Fruit fly (Drosophila melanogaster) whole organism, embryonic: ENCODE results near the gene CG34125.

Experiments used
- Atf6 ChIP-seq: fragments of 200-800 bp; sonication (Bioruptor generic); IDR thresholded peaks from 2 replicates; pipeline ENCODE4 v1.3.6; 2022; ENCODE audit warnings: missing biosample characterization, missing genetic modification characterization
- BEAF-32 ChIP-seq: fragments of 200-800 bp; sonication (Bioruptor generic); optimal IDR thresholded peaks from 3 replicates; lab custom pipeline; 2017; ENCODE audit warnings: missing biosample characterization, missing genetic modification characterization, mild to moderate bottlenecking, moderate library complexity, missing genetic modification reagents
- CG10321 ChIP-seq: fragments of 200-800 bp; sonication (Bioruptor generic); IDR thresholded peaks from 2 replicates; pipeline ENCODE4 v1.3.6; 2022; ENCODE audit warnings: missing biosample characterization, missing genetic modification characterization
- CG11093 ChIP-seq: fragments of 200-800 bp; sonication (Bioruptor generic); IDR thresholded peaks from 3 replicates; pipeline ENCODE4 v1.3.6; 2022; ENCODE audit warnings: missing biosample characterization, missing genetic modification characterization
- CG11695 ChIP-seq: fragments of 200-800 bp; sonication (Bioruptor generic); IDR thresholded peaks from 3 replicates; pipeline ENCODE4 v1.3.6; 2022; ENCODE audit warnings: missing biosample characterization, missing genetic modification characterization
- CG12299 ChIP-seq: fragments of 200-800 bp; sonication (Bioruptor generic); optimal IDR thresholded peaks from 2 replicates; lab custom pipeline; 2018; ENCODE audit warnings: missing biosample characterization, mild to moderate bottlenecking, missing genetic modification characterization
- CG12659 ChIP-seq: fragments of 200-800 bp; sonication (Bioruptor generic); optimal IDR thresholded peaks from 3 replicates; lab custom pipeline; 2017; ENCODE audit warnings: mild to moderate bottlenecking, missing biosample characterization, missing genetic modification reagents, missing genetic modification characterization
- CG14667 ChIP-seq: fragments of 200-800 bp; sonication (Bioruptor generic); IDR thresholded peaks from 2 replicates; pipeline ENCODE4 v1.3.6; 2022; ENCODE audit warnings: missing biosample characterization, missing genetic modification characterization
- CG14710 ChIP-seq: fragments of 200-800 bp; sonication (Bioruptor generic); optimal IDR thresholded peaks from 3 replicates; lab custom pipeline; 2019; ENCODE audit warnings: missing biosample characterization, mild to moderate bottlenecking, missing genetic modification characterization, moderate library complexity
- CG14965 ChIP-seq: fragments of 200-800 bp; sonication (Bioruptor generic); optimal IDR thresholded peaks from 2 replicates; lab custom pipeline; 2016; ENCODE audit warnings: missing biosample characterization, missing genetic modification characterization, borderline replicate concordance
- CG15073 ChIP-seq: fragments of 200-800 bp; sonication (Bioruptor generic); optimal IDR thresholded peaks from 2 replicates; lab custom pipeline; 2016; ENCODE audit warnings: missing biosample characterization, missing genetic modification characterization
- CG15601 ChIP-seq: fragments of 200-800 bp; sonication (Bioruptor generic); optimal IDR thresholded peaks from 3 replicates; lab custom pipeline; 2019; ENCODE audit warnings: missing biosample characterization, mild to moderate bottlenecking, missing genetic modification characterization, moderate library complexity
- CG16813 ChIP-seq: fragments of 200-800 bp; sonication (Bioruptor generic); IDR thresholded peaks from 3 replicates; pipeline ENCODE4 v1.3.6; 2022; ENCODE audit warnings: missing biosample characterization, missing genetic modification characterization; ENCODE audit not compliant: partially characterized antibody
- CG17328 ChIP-seq: fragments of 200-800 bp; sonication (Bioruptor generic); IDR thresholded peaks from 2 replicates; pipeline ENCODE4 v1.3.6; 2022; ENCODE audit warnings: missing biosample characterization, missing genetic modification characterization
- CG17359 ChIP-seq: fragments of 200-800 bp; sonication (Bioruptor generic); optimal IDR thresholded peaks from 3 replicates; lab custom pipeline; 2018; ENCODE audit warnings: missing biosample characterization, mild to moderate bottlenecking, missing genetic modification characterization, moderate library complexity
- CG17361 ChIP-seq: fragments of 200-800 bp; sonication (Bioruptor generic); IDR thresholded peaks from 3 replicates; pipeline ENCODE4 v1.3.6; 2022; ENCODE audit warnings: missing biosample characterization, missing genetic modification characterization
- CG2202 ChIP-seq: fragments of 200-800 bp; sonication (Bioruptor generic); optimal IDR thresholded peaks from 2 replicates; lab custom pipeline; 2018; ENCODE audit warnings: missing biosample characterization, mild to moderate bottlenecking, missing genetic modification characterization
- CG2712 ChIP-seq: fragments of 200-800 bp; optimal IDR thresholded peaks from 3 replicates; lab custom pipeline; 2019; ENCODE audit warnings: missing biosample characterization, mild to moderate bottlenecking, missing genetic modification characterization, moderate library complexity
- CG3065 ChIP-seq: fragments of 200-800 bp; sonication (Bioruptor generic); optimal IDR thresholded peaks from 2 replicates; lab custom pipeline; 2016; ENCODE audit warnings: missing biosample characterization, missing genetic modification characterization
- CG31388 ChIP-seq: fragments of 200-800 bp; sonication (Bioruptor generic); optimal IDR thresholded peaks from 2 replicates; lab custom pipeline; 2016; ENCODE audit warnings: missing biosample characterization, missing genetic modification characterization
- CG32767 ChIP-seq: fragments of 200-800 bp; sonication (Bioruptor generic); IDR thresholded peaks from 2 replicates; pipeline ENCODE4 v1.3.6; 2022; ENCODE audit warnings: missing biosample characterization, missing genetic modification characterization
- CG32772 ChIP-seq: fragments of 200-800 bp; sonication (Bioruptor generic); IDR thresholded peaks from 2 replicates; pipeline ENCODE4 v1.3.6; 2022; ENCODE audit warnings: missing biosample characterization, missing genetic modification characterization
- CG3281 ChIP-seq: fragments of 200-800 bp; sonication (Bioruptor generic); optimal IDR thresholded peaks from 3 replicates; lab custom pipeline; 2017; ENCODE audit warnings: missing biosample characterization, mild to moderate bottlenecking, missing genetic modification characterization
- CG33557 ChIP-seq: fragments of 200-800 bp; sonication (Bioruptor generic); optimal IDR thresholded peaks from 2 replicates; lab custom pipeline; 2019; ENCODE audit warnings: missing biosample characterization, mild to moderate bottlenecking, missing genetic modification characterization, moderate library complexity
- CG4617 ChIP-seq: fragments of 200-800 bp; sonication (Bioruptor generic); optimal IDR thresholded peaks from 3 replicates; lab custom pipeline; 2016; ENCODE audit warnings: missing biosample characterization, missing genetic modification characterization, borderline replicate concordance
- CG5245 ChIP-seq: fragments of 200-800 bp; sonication (Bioruptor generic); optimal IDR thresholded peaks from 3 replicates; lab custom pipeline; 2016; ENCODE audit warnings: missing biosample characterization, missing genetic modification characterization
- CG8944 ChIP-seq: fragments of 200-800 bp; sonication (Bioruptor generic); optimal IDR thresholded peaks from 3 replicates; lab custom pipeline; 2016; ENCODE audit warnings: missing biosample characterization, missing genetic modification characterization
- CG9609 ChIP-seq: fragments of 200-800 bp; sonication (Bioruptor generic); optimal IDR thresholded peaks from 3 replicates; lab custom pipeline; 2016; ENCODE audit warnings: missing biosample characterization, missing genetic modification characterization
- CrebB ChIP-seq: fragments of 200-800 bp; sonication (Bioruptor generic); optimal IDR thresholded peaks from 3 replicates; lab custom pipeline; 2018; ENCODE audit warnings: missing biosample characterization, mild to moderate bottlenecking, missing genetic modification characterization
- Deaf1 ChIP-seq: fragments of 200-800 bp; optimal IDR thresholded peaks from 3 replicates; lab custom pipeline; 2019; ENCODE audit warnings: missing biosample characterization, mild to moderate bottlenecking, missing genetic modification characterization, moderate library complexity
- Dip3 ChIP-seq: fragments of 200-800 bp; sonication (Bioruptor generic); optimal IDR thresholded peaks from 3 replicates; lab custom pipeline; 2016; ENCODE audit warnings: missing biosample characterization, missing genetic modification characterization
- HmgZ ChIP-seq: fragments of 200-800 bp; sonication (Bioruptor generic); optimal IDR thresholded peaks from 2 replicates; lab custom pipeline; 2018; ENCODE audit warnings: missing biosample characterization, mild to moderate bottlenecking, missing genetic modification characterization
- Hsf ChIP-seq: fragments of 200-800 bp; sonication (Bioruptor generic); optimal IDR thresholded peaks from 3 replicates; lab custom pipeline; 2016; ENCODE audit warnings: missing biosample characterization, missing genetic modification characterization
- Myb ChIP-seq: fragments of 200-800 bp; sonication (Bioruptor generic); optimal IDR thresholded peaks from 2 replicates; lab custom pipeline; 2016; ENCODE audit warnings: missing biosample characterization, missing genetic modification characterization
- Rx ChIP-seq: fragments of 200-800 bp; sonication (Bioruptor generic); IDR thresholded peaks from 2 replicates; pipeline ENCODE4 v1.3.6; 2022; ENCODE audit warnings: missing biosample characterization, missing genetic modification characterization
- Ssrp ChIP-seq: fragments of 200-800 bp; sonication (Bioruptor generic); optimal IDR thresholded peaks from 2 replicates; lab custom pipeline; 2018; ENCODE audit warnings: missing biosample characterization, mild to moderate bottlenecking, missing genetic modification characterization, moderate library complexity
- chn ChIP-seq: fragments of 200-800 bp; sonication (Bioruptor generic); optimal IDR thresholded peaks from 2 replicates; lab custom pipeline; 2016; ENCODE audit warnings: missing biosample characterization, missing genetic modification characterization
- crc ChIP-seq: fragments of 200-800 bp; sonication (Bioruptor generic); optimal IDR thresholded peaks from 2 replicates; lab custom pipeline; 2016; ENCODE audit warnings: missing biosample characterization, missing genetic modification characterization
- disco-r ChIP-seq: fragments of 200-800 bp; sonication (Bioruptor generic); optimal IDR thresholded peaks from 2 replicates; lab custom pipeline; 2016; ENCODE audit warnings: missing biosample characterization, missing genetic modification characterization
- luna ChIP-seq: fragments of 200-800 bp; sonication (Bioruptor generic); optimal IDR thresholded peaks from 2 replicates; lab custom pipeline; 2016; ENCODE audit warnings: missing biosample characterization, missing genetic modification characterization
- pan ChIP-seq, 4 experiments: fragments of >200 bp in 3 of 4; fragments of 200-800 bp in 1 of 4; sonication (Bioruptor generic) in 1 of 4; optimal IDR thresholded peaks in 3 of 4; IDR thresholded peaks in 1 of 4; 2 replicates each; pipeline versions ENCODE4 v1.3.6 to Lab custom; 2017 to 2022; ENCODE audit warnings: missing biosample characterization in 2 of 4, missing genetic modification characterization in 2 of 4, mixed read lengths in 1 of 4
- prd ChIP-seq, 3 experiments: fragments of >200 bp in 2 of 3; fragments of 200-800 bp in 1 of 3; sonication (Bioruptor generic) in 1 of 3; optimal IDR thresholded peaks in 2 of 3; IDR thresholded peaks in 1 of 3; 2 replicates in 2 of 3; 3 replicates in 1 of 3; pipeline versions ENCODE4 v1.3.6 to Lab custom; 2017 to 2022; ENCODE audit warnings: missing biosample characterization in 1 of 3, missing genetic modification characterization in 1 of 3
- seq ChIP-seq: fragments of 200-800 bp; sonication (Bioruptor generic); IDR thresholded peaks from 2 replicates; pipeline ENCODE4 v1.3.6; 2022; ENCODE audit warnings: missing biosample characterization, missing genetic modification characterization
- sisA ChIP-seq: fragments of 200-800 bp; sonication (Bioruptor generic); IDR thresholded peaks from 2 replicates; pipeline ENCODE4 v1.3.6; 2022; ENCODE audit warnings: missing biosample characterization, missing genetic modification characterization
- trem ChIP-seq: fragments of 200-800 bp; optimal IDR thresholded peaks from 3 replicates; lab custom pipeline; 2019; ENCODE audit warnings: missing biosample characterization, mild to moderate bottlenecking, missing genetic modification characterization, moderate library complexity
- z ChIP-seq: fragments of 200-800 bp; sonication (Bioruptor generic); IDR thresholded peaks from 3 replicates; pipeline ENCODE4 v1.3.6; 2022; ENCODE audit warnings: missing biosample characterization, missing genetic modification characterization
- zen ChIP-seq: fragments of 200-800 bp; sonication (Bioruptor generic); optimal IDR thresholded peaks from 3 replicates; lab custom pipeline; 2018; ENCODE audit warnings: missing biosample characterization, mild to moderate bottlenecking, missing genetic modification characterization, moderate library complexity
- zf30C ChIP-seq: fragments of 200-800 bp; sonication (Bioruptor generic); optimal IDR thresholded peaks from 3 replicates; lab custom pipeline; 2018; ENCODE audit warnings: missing biosample characterization, mild to moderate bottlenecking, missing genetic modification characterization
- zfh1 ChIP-seq: fragments of 200-800 bp; sonication (Bioruptor generic); IDR thresholded peaks from 3 replicates; pipeline ENCODE4 v1.3.6; 2022; ENCODE audit warnings: missing biosample characterization, missing genetic modification characterization

The CG34125 gene

dm6 chr2L:4999389-5000032, 34.0 kb downstream of the CG34125 start (continued):
- TF ChIP-seq z (no peak), CG32767 (GFP tag; lab: Robert Waterston, UW) (peak; percentile 47; the same call in 1 of the 2 replicates), CG11093 (peak; percentile 69), prd (optimal IDR thresholded peaks at IDR 0.05; lab: Kevin White, UChicago) (no peak), prd (GFP tag; IDR thresholded peaks at IDR 0.05; lab: Robert Waterston, UW) (peak; percentile 87), Rx (GFP tag; lab: Robert Waterston, UW) (peak; percentile 64), Hsf (GFP tag; lab: Kevin White, UChicago) (peak; percentile 68), seq (GFP tag; lab: Robert Waterston, UW) (peak; percentile 44; the same call in 1 of the 2 replicates), CG15601 (peak; percentile 43), Myb (GFP tag; lab: Kevin White, UChicago) (peak; percentile 30), CG14965 (GFP tag; lab: Kevin White, UChicago) (no peak), CG3281 (GFP tag; lab: Kevin White, UChicago) (peak; percentile 72), chn (peak; percentile 49), CG4617 (GFP tag; lab: Kevin White, UChicago) (peak; percentile 10), CG8944 (peak; percentile 43), zfh1 (GFP tag; lab: Robert Waterston, UW) (peak; percentile 79), CG16813 (GFP tag; lab: Robert Waterston, UW) (no peak), sisA (GFP tag; lab: Robert Waterston, UW) (peak; percentile 78), zen (tag; lab: Kevin White, UChicago) (no peak), CG11695 (GFP tag; lab: Robert Waterston, UW) (peak; percentile 59; the same call in 2 of the 3 replicates), CG2712 (peak; percentile 72), CG14710 (tag; lab: Kevin White, UChicago) (peak; percentile 24), CG2202 (tag; lab: Kevin White, UChicago) (peak; percentile 25), CG33557 (GFP tag; lab: Kevin White, UChicago) (peak; percentile 13), zf30C (no peak), CG15073 (GFP tag; lab: Kevin White, UChicago) (peak; percentile 30), CG9609 (peak; percentile 28), CG3065 (GFP tag; lab: Kevin White, UChicago) (no peak), HmgZ (tag; lab: Kevin White, UChicago) (peak; percentile 38), CG12659 (GFP tag; lab: Kevin White, UChicago) (peak; percentile 40), CG17359 (tag; lab: Kevin White, UChicago) (peak; percentile 78), CG17361 (GFP tag; lab: Robert Waterston, UW) (peak; percentile 15; the same call in 1 of the 3 replicates), disco-r (GFP tag; lab: Kevin White, UChicago) (no peak), crc (peak; percentile 32), CG10321 (no peak), CG14667 (GFP tag; lab: Robert Waterston, UW) (peak; percentile 65), Dip3 (GFP tag; lab: Kevin White, UChicago) (peak; percentile 62), CG32772 (GFP tag; lab: Robert Waterston, UW) (peak; percentile 49), Deaf1 (tag; lab: Kevin White, UChicago) (peak; percentile 41), Atf6 (GFP tag; lab: Robert Waterston, UW) (peak; percentile 70; the same call in 1 of the 2 replicates), CG31388 (GFP tag; lab: Kevin White, UChicago) (peak; percentile 24), pan (optimal IDR thresholded peaks at IDR 0.05; lab: Kevin White, UChicago) (no peak), pan (GFP tag; optimal IDR thresholded peaks at IDR 0.05 in 1 of 2, IDR thresholded peaks at IDR 0.05 in 1 of 2) (peak in 1 of 2 experiments; percentile 73), Ssrp (tag; lab: Kevin White, UChicago) (peak; percentile 40), CG17328 (GFP tag; lab: Robert Waterston, UW) (peak; percentile 74), luna (GFP tag; lab: Kevin White, UChicago) (peak; percentile 46), CrebB (tag; lab: Kevin White, UChicago) (no peak), CG5245 (GFP tag; lab: Kevin White, UChicago) (peak; percentile 51), BEAF-32 (GFP tag; lab: Kevin White, UChicago) (no peak), trem (tag; lab: Kevin White, UChicago) (peak; percentile 24), CG12299 (tag; lab: Kevin White, UChicago) (no peak)
